Worm (Caenorhabditis elegans) whole organism, early embryonic: ENCODE measurements around the gene str-125.

ENCODE experiments used
- F13C5.2 ChIP-seq: sonication (generic microtip); optimal IDR thresholded peaks from 2 replicates; lab custom pipeline; 2017; ENCODE audit warnings: mild to moderate bottlenecking, missing genetic modification characterization, inconsistent platforms, missing compliant biosample characterization
- aly-1 ChIP-seq: sonication (generic microtip); optimal IDR thresholded peaks from 2 replicates; lab custom pipeline; 2016; ENCODE audit warnings: missing genetic modification characterization, missing compliant biosample characterization
- ama-1 ChIP-seq: fragments of 150-350 bp; optimal IDR thresholded peaks from 2 replicates; lab custom pipeline; 2014
- ets-7 ChIP-seq: sonication (generic microtip); optimal IDR thresholded peaks from 2 replicates; lab custom pipeline; 2016; ENCODE audit warnings: missing genotype, missing genetic modification characterization, missing compliant biosample characterization
- flt-1 ChIP-seq: fragments of 200-800 bp; sonication (Bioruptor generic); IDR thresholded peaks from 2 replicates; pipeline ENCODE4 v1.3.6; 2022; ENCODE audit warnings: missing genetic modification characterization, missing compliant biosample characterization
- hmbx-1 ChIP-seq: sonication (generic microtip); optimal IDR thresholded peaks from 2 replicates; lab custom pipeline; 2016; ENCODE audit warnings: mild to moderate bottlenecking, missing genetic modification characterization, missing compliant biosample characterization
- hmg-4 ChIP-seq: fragments of 200-800 bp; sonication (Bioruptor generic); optimal IDR thresholded peaks from 2 replicates; lab custom pipeline; 2018; ENCODE audit warnings: mild to moderate bottlenecking, missing genetic modification characterization, missing compliant biosample characterization
- hnd-1 ChIP-seq: sonication (generic microtip); optimal IDR thresholded peaks from 2 replicates; lab custom pipeline; 2016; ENCODE audit warnings: missing genetic modification characterization, missing compliant biosample characterization
- pes-1 ChIP-seq: fragments of 200-800 bp; sonication (Bioruptor generic); IDR thresholded peaks from 2 replicates; pipeline ENCODE4 v1.3.6; 2022; ENCODE audit warnings: missing genetic modification reagents, missing genetic modification characterization, missing compliant biosample characterization
- scrt-1 ChIP-seq: fragments of 200-800 bp; sonication (Bioruptor generic); IDR thresholded peaks from 2 replicates; pipeline ENCODE4 v1.3.6; 2022; ENCODE audit warnings: missing genetic modification characterization, missing compliant biosample characterization
- tbx-11 ChIP-seq: fragments of 200-800 bp; sonication (Bioruptor generic); IDR thresholded peaks from 2 replicates; pipeline ENCODE4 v1.3.6; 2022; ENCODE audit warnings: missing genetic modification characterization, missing compliant biosample characterization
- tbx-37 ChIP-seq: fragments of 200-800 bp; sonication (Bioruptor generic); conservative IDR thresholded peaks from 2 replicates; pipeline ENCODE4 v1.3.6; 2022; ENCODE audit warnings: missing genetic modification reagents, missing genetic modification characterization, missing compliant biosample characterization

DNA sequence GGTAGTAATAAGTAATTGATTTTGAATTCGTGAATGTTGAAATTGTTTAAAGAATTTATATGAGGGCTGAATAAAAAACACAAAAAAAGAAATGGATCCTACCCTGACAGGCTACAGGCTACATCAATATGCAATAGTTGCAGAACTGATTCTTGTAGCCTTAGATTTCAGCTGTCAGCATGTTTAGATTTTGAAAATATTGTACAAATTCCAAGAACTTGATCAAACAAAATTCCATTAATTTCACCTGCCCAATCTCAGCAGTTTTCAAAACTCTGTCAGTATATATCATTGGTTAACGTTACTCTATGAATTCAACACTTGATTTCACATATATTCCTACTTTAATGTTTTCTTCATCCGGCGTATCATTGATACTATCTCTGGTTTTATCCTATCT, 45.4 kb downstream of the str-125 start:
- no peak for TF ChIP-seq F13C5.2
- no peak for TF ChIP-seq flt-1 (GFP tag; lab: Robert Waterston, UW)
- no peak for TF ChIP-seq tbx-11 (GFP tag; lab: Robert Waterston, UW)
- TF ChIP-seq tbx-37 (GFP tag; lab: Robert Waterston, UW) = no peak
- TF ChIP-seq hmg-4 (GFP tag; lab: Kevin White, UChicago) = no peak
- no peak for TF ChIP-seq aly-1 (tag; lab: Kevin White, UChicago)
- TF ChIP-seq ama-1 (lab: Kevin White, UChicago) = no peak
- TF ChIP-seq scrt-1 (GFP tag; lab: Robert Waterston, UW) = no peak
- TF ChIP-seq hmbx-1 (tag; lab: Kevin White, UChicago) = no peak
- no peak for TF ChIP-seq ets-7
- no peak for TF ChIP-seq hnd-1
- TF ChIP-seq pes-1 (GFP tag; lab: Robert Waterston, UW) = no peak
